Worm (Caenorhabditis elegans): Measurements from ENCODE around the gene clec-59.

- no peak for TF ChIP-seq alr-1 (tag; optimal IDR thresholded peaks at IDR 0.05; ENCODE audit: borderline replicate concordance)
- TF ChIP-seq aly-2 (tag; optimal IDR thresholded peaks at IDR 0.05) = no peak
- no peak for TF ChIP-seq snpc-4 (tag; optimal IDR thresholded peaks at IDR 0.05)
- TF ChIP-seq ztf-11 (tag; optimal IDR thresholded peaks at IDR 0.05) = no peak
- TF ChIP-seq lsy-2 (tag; optimal IDR thresholded peaks at IDR 0.05) = no peak
- TF ChIP-seq lin-15B (tag; optimal IDR thresholded peaks at IDR 0.05) = no peak
- no peak for TF ChIP-seq unc-62 (GFP tag; optimal IDR thresholded peaks at IDR 0.05)
- no peak for TF ChIP-seq Y116A8C.19 (tag; optimal IDR thresholded peaks at IDR 0.05; ENCODE audit: borderline replicate concordance)
- TF ChIP-seq lin-13 (GFP tag; optimal IDR thresholded peaks at IDR 0.05) = no peak
- no peak for TF ChIP-seq nhr-237 (tag; optimal IDR thresholded peaks at IDR 0.05)
- no peak for TF ChIP-seq nhr-77 (tag; optimal IDR thresholded peaks at IDR 0.05)
- TF ChIP-seq ama-1 (optimal IDR thresholded peaks at IDR 0.05) = no peak
- no peak for TF ChIP-seq xbp-1 (tag; optimal IDR thresholded peaks at IDR 0.05)
- TF ChIP-seq mab-9 (GFP tag; IDR thresholded peaks at IDR 0.05) = no peak
These were observed 21.4 kb upstream of the clec-59 start for ce11 chrII:10500674-10501073.
